Fruit fly (Drosophila melanogaster) whole organism, embryonic: ENCODE results near the gene ScpX.

Source experiments
- CG1024 ChIP-seq: fragments of 200-800 bp; sonication (Bioruptor generic); IDR thresholded peaks from 2 replicates; pipeline ENCODE4 v1.3.6; 2022; ENCODE audit warnings: missing biosample characterization, missing genetic modification characterization
- CG11247 ChIP-seq: fragments of 200-800 bp; sonication (Bioruptor generic); IDR thresholded peaks from 2 replicates; pipeline ENCODE4 v1.3.6; 2022; ENCODE audit warnings: missing biosample characterization, missing genetic modification characterization
- CG12155 ChIP-seq: fragments of 200-800 bp; sonication (Bioruptor generic); optimal IDR thresholded peaks from 3 replicates; lab custom pipeline; 2016; ENCODE audit warnings: missing biosample characterization, missing genetic modification characterization
- CG13424 ChIP-seq: fragments of 200-800 bp; sonication (Bioruptor generic); optimal IDR thresholded peaks from 2 replicates; lab custom pipeline; 2019; ENCODE audit warnings: missing biosample characterization, mild to moderate bottlenecking, missing genetic modification characterization, moderate library complexity
- CG14441 ChIP-seq: fragments of 200-800 bp; sonication (Bioruptor generic); IDR thresholded peaks from 2 replicates; pipeline ENCODE4 v1.3.6; 2022; ENCODE audit warnings: missing biosample characterization, missing genetic modification characterization
- CG15011 ChIP-seq: fragments of 200-800 bp; sonication (Bioruptor generic); optimal IDR thresholded peaks from 3 replicates; lab custom pipeline; 2018; ENCODE audit warnings: missing biosample characterization, mild to moderate bottlenecking, missing genetic modification characterization
- CG2199 ChIP-seq: fragments of 200-800 bp; sonication (Bioruptor generic); IDR thresholded peaks from 3 replicates; pipeline ENCODE4 v1.3.6; 2022; ENCODE audit warnings: missing biosample characterization, missing genetic modification characterization
- CG2678 ChIP-seq: fragments of 200-800 bp; sonication (Bioruptor generic); optimal IDR thresholded peaks from 3 replicates; lab custom pipeline; 2019; ENCODE audit warnings: missing biosample characterization, mild to moderate bottlenecking, missing genetic modification characterization, moderate library complexity
- CG32532 ChIP-seq: fragments of 200-800 bp; sonication (Bioruptor generic); IDR thresholded peaks from 2 replicates; pipeline ENCODE4 v1.3.6; 2022; ENCODE audit warnings: missing biosample characterization, missing genetic modification characterization
- CG4730 ChIP-seq: fragments of 200-800 bp; sonication (Bioruptor generic); IDR thresholded peaks from 2 replicates; pipeline ENCODE4 v1.3.6; 2022; ENCODE audit warnings: missing biosample characterization, missing genetic modification characterization
- CG6765 ChIP-seq: fragments of 200-800 bp; sonication (Bioruptor generic); optimal IDR thresholded peaks from 3 replicates; lab custom pipeline; 2017; ENCODE audit warnings: missing biosample characterization, mild to moderate bottlenecking, missing genetic modification characterization
- CG7745 ChIP-seq: fragments of 200-800 bp; sonication (Bioruptor generic); optimal IDR thresholded peaks from 2 replicates; lab custom pipeline; 2018; ENCODE audit warnings: missing biosample characterization, mild to moderate bottlenecking, missing genetic modification characterization, moderate library complexity
- CG7839 ChIP-seq: fragments of 200-800 bp; sonication (Bioruptor generic); optimal IDR thresholded peaks from 3 replicates; lab custom pipeline; 2018; ENCODE audit warnings: missing biosample characterization, mild to moderate bottlenecking, missing genetic modification characterization, moderate library complexity
- CG8281 ChIP-seq: fragments of 200-800 bp; sonication (Bioruptor generic); optimal IDR thresholded peaks from 2 replicates; lab custom pipeline; 2018; ENCODE audit warnings: missing biosample characterization, mild to moderate bottlenecking, missing genetic modification characterization, moderate library complexity
- CG8478 ChIP-seq: fragments of >200 bp; optimal IDR thresholded peaks from 2 replicates; lab custom pipeline; 2018
- CG8944 ChIP-seq: fragments of 200-800 bp; sonication (Bioruptor generic); optimal IDR thresholded peaks from 3 replicates; lab custom pipeline; 2016; ENCODE audit warnings: missing biosample characterization, missing genetic modification characterization
- CG9609 ChIP-seq: fragments of 200-800 bp; sonication (Bioruptor generic); optimal IDR thresholded peaks from 3 replicates; lab custom pipeline; 2016; ENCODE audit warnings: missing biosample characterization, missing genetic modification characterization
- CG9932 ChIP-seq: fragments of 200-800 bp; sonication (Bioruptor generic); IDR thresholded peaks from 2 replicates; pipeline ENCODE4 v1.3.6; 2022; ENCODE audit warnings: missing biosample characterization, missing genetic modification characterization
- CkIIα-i1 ChIP-seq: fragments of 200-800 bp; sonication (Bioruptor generic); IDR thresholded peaks from 2 replicates; pipeline ENCODE4 v1.3.6; 2022; ENCODE audit warnings: missing biosample characterization, missing genetic modification characterization
- D19A ChIP-seq: fragments of 200-800 bp; optimal IDR thresholded peaks from 3 replicates; lab custom pipeline; 2019; ENCODE audit warnings: missing biosample characterization, mild to moderate bottlenecking, missing genetic modification characterization, moderate library complexity
- Dad ChIP-seq: fragments of 200-800 bp; sonication (Bioruptor generic); optimal IDR thresholded peaks from 3 replicates; lab custom pipeline; 2016; ENCODE audit warnings: missing biosample characterization, missing genetic modification characterization
- Doc2 ChIP-seq: fragments of 200-800 bp; sonication (Bioruptor generic); IDR thresholded peaks from 2 replicates; pipeline ENCODE4 v1.3.6; 2022; ENCODE audit warnings: missing biosample characterization, missing genetic modification characterization
- Fer1 ChIP-seq: fragments of 200-800 bp; sonication (Bioruptor generic); optimal IDR thresholded peaks from 2 replicates; lab custom pipeline; 2017; ENCODE audit warnings: missing biosample characterization, mild to moderate bottlenecking, missing genetic modification characterization
- H15 ChIP-seq: fragments of 200-800 bp; sonication (Bioruptor generic); IDR thresholded peaks from 3 replicates; pipeline ENCODE4 v1.3.6; 2022; ENCODE audit warnings: missing biosample characterization, missing genetic modification characterization
- Hr3 ChIP-seq: fragments of 200-800 bp; sonication (Bioruptor generic); optimal IDR thresholded peaks from 3 replicates; lab custom pipeline; 2016; ENCODE audit warnings: missing biosample characterization, missing genetic modification characterization
- Hr51 ChIP-seq, 2 experiments: fragments of 200-800 bp; sonication (Bioruptor generic); optimal IDR thresholded peaks; 2 replicates in 1 of 2; 3 replicates in 1 of 2; lab custom pipeline; 2016 to 2018; ENCODE audit warnings: missing biosample characterization in 2 of 2, missing genetic modification characterization in 2 of 2, mild to moderate bottlenecking in 1 of 2, moderate library complexity in 1 of 2
- Lhr ChIP-seq: fragments of 200-800 bp; sonication (Bioruptor generic); optimal IDR thresholded peaks from 3 replicates; lab custom pipeline; 2017; ENCODE audit warnings: mild to moderate bottlenecking, missing biosample characterization, missing genetic modification reagents, missing genetic modification characterization
- MESR4 ChIP-seq: fragments of 200-800 bp; sonication (Bioruptor generic); optimal IDR thresholded peaks from 2 replicates; lab custom pipeline; 2018; ENCODE audit warnings: missing biosample characterization, mild to moderate bottlenecking, missing genetic modification characterization, moderate library complexity
- NC2α ChIP-seq: fragments of 200-800 bp; sonication (Bioruptor generic); optimal IDR thresholded peaks from 2 replicates; lab custom pipeline; 2016; ENCODE audit warnings: missing biosample characterization, missing genetic modification characterization
- PHDP ChIP-seq: fragments of 200-800 bp; sonication (Bioruptor generic); optimal IDR thresholded peaks from 3 replicates; lab custom pipeline; 2018; ENCODE audit warnings: missing biosample characterization, mild to moderate bottlenecking, missing genetic modification characterization, moderate library complexity
- Side ChIP-seq: fragments of 200-800 bp; sonication (Bioruptor generic); optimal IDR thresholded peaks from 2 replicates; lab custom pipeline; 2016; ENCODE audit warnings: missing biosample characterization, missing genetic modification characterization
- Sin3A ChIP-seq: fragments of >200 bp; optimal IDR thresholded peaks from 2 replicates; lab custom pipeline; 2018
- al ChIP-seq: fragments of 200-800 bp; sonication (Bioruptor generic); IDR thresholded peaks from 2 replicates; pipeline ENCODE4 v1.3.6; 2022; ENCODE audit warnings: missing biosample characterization, missing genetic modification characterization
- ap ChIP-seq: fragments of 200-800 bp; sonication (Bioruptor generic); IDR thresholded peaks from 2 replicates; pipeline ENCODE4 v1.3.6; 2022; ENCODE audit warnings: missing biosample characterization, missing genetic modification characterization
- ash1 ChIP-seq: fragments of 200-800 bp; sonication (Bioruptor generic); optimal IDR thresholded peaks from 2 replicates; lab custom pipeline; 2018; ENCODE audit warnings: missing biosample characterization, mild to moderate bottlenecking, missing genetic modification characterization
- bigmax ChIP-seq: fragments of 200-800 bp; sonication (Bioruptor generic); optimal IDR thresholded peaks from 2 replicates; lab custom pipeline; 2018; ENCODE audit warnings: missing biosample characterization, mild to moderate bottlenecking, missing genetic modification characterization
- bsh ChIP-seq, 2 experiments: fragments of 200-800 bp; sonication (Bioruptor generic); optimal IDR thresholded peaks; 2 replicates each; lab custom pipeline; 2017 to 2018; ENCODE audit warnings: mild to moderate bottlenecking in 2 of 2, missing biosample characterization in 2 of 2, missing genetic modification characterization in 2 of 2, moderate library complexity in 1 of 2
- chif ChIP-seq, 2 experiments: fragments of 200-800 bp; sonication (Bioruptor generic); optimal IDR thresholded peaks; 3 replicates each; lab custom pipeline; 2016; ENCODE audit warnings: missing biosample characterization in 2 of 2, missing genetic modification characterization in 2 of 2
- ewg ChIP-seq: fragments of 200-800 bp; sonication (Bioruptor generic); optimal IDR thresholded peaks from 3 replicates; lab custom pipeline; 2017; ENCODE audit warnings: mild to moderate bottlenecking, missing biosample characterization, missing genetic modification reagents, missing genetic modification characterization
- fd64A ChIP-seq: fragments of 200-800 bp; sonication (Bioruptor generic); optimal IDR thresholded peaks from 3 replicates; lab custom pipeline; 2018; ENCODE audit warnings: missing biosample characterization, mild to moderate bottlenecking, missing genetic modification characterization
- gcm2 ChIP-seq: fragments of 200-800 bp; sonication (Bioruptor generic); optimal IDR thresholded peaks from 2 replicates; lab custom pipeline; 2016; ENCODE audit warnings: missing biosample characterization, missing genetic modification characterization
- gsb-n ChIP-seq: fragments of 200-800 bp; sonication (Bioruptor generic); optimal IDR thresholded peaks from 3 replicates; lab custom pipeline; 2018; ENCODE audit warnings: missing biosample characterization, mild to moderate bottlenecking, missing genetic modification characterization
- h ChIP-seq: fragments of >200 bp; optimal IDR thresholded peaks from 2 replicates; lab custom pipeline; 2017
- hth ChIP-seq: fragments of >200 bp; optimal IDR thresholded peaks from 2 replicates; lab custom pipeline; 2017; ENCODE audit warnings: inconsistent platforms
- jumu ChIP-seq: fragments of 200-800 bp; sonication (Bioruptor generic); optimal IDR thresholded peaks from 3 replicates; lab custom pipeline; 2016; ENCODE audit warnings: missing biosample characterization, missing genetic modification characterization
- kay ChIP-seq: fragments of 200-800 bp; sonication (Bioruptor generic); optimal IDR thresholded peaks from 2 replicates; lab custom pipeline; 2016; ENCODE audit warnings: missing biosample characterization, missing genetic modification characterization
- lbe ChIP-seq: fragments of 200-800 bp; sonication (Bioruptor generic); optimal IDR thresholded peaks from 2 replicates; lab custom pipeline; 2016; ENCODE audit warnings: missing biosample characterization, mild to moderate bottlenecking, missing genetic modification characterization
- pfk ChIP-seq: fragments of 200-800 bp; sonication (Bioruptor generic); optimal IDR thresholded peaks from 2 replicates; lab custom pipeline; 2018; ENCODE audit warnings: missing biosample characterization, mild to moderate bottlenecking, missing genetic modification characterization, moderate library complexity
- row ChIP-seq: fragments of 200-800 bp; sonication (Bioruptor generic); IDR thresholded peaks from 3 replicates; pipeline ENCODE4 v1.3.6; 2022; ENCODE audit warnings: missing biosample characterization, missing genetic modification characterization
- sens-2 ChIP-seq: fragments of 200-800 bp; sonication (Bioruptor generic); IDR thresholded peaks from 2 replicates; pipeline ENCODE4 v1.3.6; 2022; ENCODE audit warnings: missing biosample characterization, missing genetic modification characterization
- usp ChIP-seq: fragments of >200 bp; optimal IDR thresholded peaks from 2 replicates; lab custom pipeline; 2017; ENCODE audit warnings: missing biosample characterization, missing genetic modification characterization
- zen ChIP-seq: fragments of 200-800 bp; sonication (Bioruptor generic); optimal IDR thresholded peaks from 3 replicates; lab custom pipeline; 2018; ENCODE audit warnings: missing biosample characterization, mild to moderate bottlenecking, missing genetic modification characterization, moderate library complexity

The ScpX gene

DNA sequence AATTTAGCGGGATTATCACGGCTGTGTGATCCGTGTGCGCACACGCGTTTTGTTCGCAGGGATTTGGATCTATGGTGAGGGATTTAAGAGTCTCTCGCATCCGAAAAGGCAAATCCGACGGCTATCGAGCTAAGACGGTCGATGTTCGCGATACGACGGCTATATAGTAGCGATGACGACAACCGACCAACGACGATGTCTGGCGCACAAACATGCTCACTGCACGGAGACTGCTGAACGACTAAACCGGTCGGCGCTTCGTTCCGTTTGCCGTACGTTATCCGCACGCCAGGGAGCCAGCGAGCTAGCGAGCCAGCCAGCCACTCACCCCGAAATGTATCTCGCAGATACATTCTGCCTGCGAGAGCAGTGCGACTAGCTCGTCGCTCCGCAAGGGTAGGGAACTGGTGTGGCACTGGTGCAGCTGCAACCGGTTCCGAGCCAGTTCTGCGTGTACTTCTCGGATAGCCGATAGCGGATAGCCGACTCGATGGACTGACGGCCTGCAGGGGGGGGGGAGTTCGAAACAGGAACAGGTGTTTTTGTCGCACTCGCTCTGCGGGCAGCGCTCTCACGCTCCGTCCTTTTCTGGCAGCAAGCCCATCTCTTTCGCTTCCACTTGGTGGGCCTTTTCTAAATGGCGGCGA is 50.1 kb downstream of the ScpX start, which contains the start of gene tup (continued):
- TF ChIP-seq CG8944 (GFP tag; lab: Kevin White, UChicago) (no peak), CG13424 (tag; lab: Kevin White, UChicago) (no peak), Hr3 (GFP tag; lab: Kevin White, UChicago) (no peak), zen (tag; lab: Kevin White, UChicago) (no peak), gsb-n (tag; lab: Kevin White, UChicago) (peak; percentile 43), Dad (GFP tag; lab: Kevin White, UChicago) (no peak), CG4730 (GFP tag; lab: Robert Waterston, UW) (no peak), CG2199 (GFP tag; lab: Robert Waterston, UW) (peak; percentile 24; the same call in 1 of the 3 replicates), CG14441 (no peak), fd64A (GFP tag; lab: Kevin White, UChicago) (peak; percentile 26), h (lab: Kevin White, UChicago) (no peak), CG11247 (GFP tag; lab: Robert Waterston, UW) (no peak), H15 (GFP tag; lab: Robert Waterston, UW) (no peak), CG8478 (lab: Kevin White, UChicago) (peak; percentile 96), MESR4 (GFP tag; lab: Kevin White, UChicago) (no peak), Hr51 (GFP tag; optimal IDR thresholded peaks at IDR 0.05; lab: Kevin White, UChicago) (no peak), ewg (GFP tag; lab: Kevin White, UChicago) (peak; percentile 98), bsh (GFP tag; optimal IDR thresholded peaks at IDR 0.05; lab: Kevin White, UChicago) (no peak), ash1 (peak; percentile 51), CG7745 (tag; lab: Kevin White, UChicago) (peak; percentile 49), pfk (GFP tag; lab: Kevin White, UChicago) (no peak), lbe (GFP tag; lab: Kevin White, UChicago) (no peak), NC2α (GFP tag; lab: Kevin White, UChicago) (no peak), usp (GFP tag; lab: Kevin White, UChicago) (no peak), Sin3A (lab: Kevin White, UChicago) (no peak), CG1024 (GFP tag; lab: Robert Waterston, UW) (no peak; the same call in 1 of the 2 replicates), CG9609 (GFP tag; lab: Kevin White, UChicago) (no peak), row (GFP tag; lab: Robert Waterston, UW) (peak; percentile 13; the same call in 1 of the 3 replicates), hth (no peak), al (GFP tag; lab: Robert Waterston, UW) (no peak), chif (GFP tag; optimal IDR thresholded peaks at IDR 0.05; lab: Kevin White, UChicago) (peak in 1 of 2 experiments; percentile 6), kay (GFP tag; lab: Kevin White, UChicago) (no peak), CG32532 (GFP tag; lab: Robert Waterston, UW) (0 out of 2 replicates have a peak, but pooled peaks have one; percentile 11), CG6765 (GFP tag; lab: Kevin White, UChicago) (no peak), jumu (no peak), Fer1 (GFP tag; lab: Kevin White, UChicago) (no peak), CG2678 (tag; lab: Kevin White, UChicago) (no peak), CG12155 (no peak), ap (GFP tag; lab: Robert Waterston, UW) (no peak), Side (peak; percentile 58), CG9932 (GFP tag; lab: Robert Waterston, UW) (no peak), CG7839 (no peak), bigmax (GFP tag; lab: Kevin White, UChicago) (no peak), sens-2 (GFP tag; lab: Robert Waterston, UW) (no peak), PHDP (tag; lab: Kevin White, UChicago) (no peak), CG15011 (GFP tag; lab: Kevin White, UChicago) (no peak), Lhr (no peak), CG8281 (tag; lab: Kevin White, UChicago) (peak; percentile 8), CkIIα-i1 (GFP tag; lab: Robert Waterston, UW) (no peak), D19A (no peak), gcm2 (GFP tag; lab: Kevin White, UChicago) (peak; percentile 25), Doc2 (GFP tag; lab: Robert Waterston, UW) (no peak)
